Worm (Caenorhabditis elegans) whole organism, L4/young adult: ENCODE data around the gene sap-49.

Experiments
- W03F9.2 ChIP-seq: fragments of 150-350 bp; optimal IDR thresholded peaks from 2 replicates; lab custom pipeline; 2014; ENCODE audit warnings: missing biosample characterization, missing genetic modification characterization
- dao-5 ChIP-seq: sonication (generic microtip); optimal IDR thresholded peaks from 2 replicates; lab custom pipeline; 2016; ENCODE audit warnings: missing genotype, missing genetic modification characterization, moderate library complexity, missing compliant biosample characterization
- him-1 ChIP-seq: sonication (generic microtip); optimal IDR thresholded peaks from 2 replicates; lab custom pipeline; 2016; ENCODE audit warnings: missing genotype, missing genetic modification reagents, missing genetic modification characterization, missing compliant biosample characterization

sap-49 gene

DNA sequence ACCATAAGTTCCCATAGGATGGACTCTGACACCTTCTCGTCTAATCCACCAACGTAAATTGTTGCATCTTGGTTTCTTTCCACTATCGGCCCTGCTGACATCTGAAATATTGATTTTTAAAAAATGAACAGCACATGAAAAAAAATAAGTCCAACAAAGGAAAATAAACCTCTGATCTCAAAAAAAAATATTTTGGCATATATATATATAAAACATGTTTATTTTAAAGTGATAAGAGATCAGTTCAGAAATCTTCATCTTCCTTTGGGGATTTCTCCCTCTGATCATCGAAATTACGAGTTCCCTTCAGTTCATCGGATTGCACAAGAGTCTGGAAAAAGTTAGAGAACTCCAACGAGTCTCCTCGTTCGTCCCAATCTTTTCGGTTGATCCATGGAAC, at the start of gene sap-49:
Gene sap-49, minus strand, starts transcription at position 101 of the 400 bp plus-strand sequence.
- TF ChIP-seq him-1 (no peak), W03F9.2 (tag; lab: Kevin White, UChicago) (no peak), dao-5 (tag; lab: Kevin White, UChicago) (no peak)

DNA sequence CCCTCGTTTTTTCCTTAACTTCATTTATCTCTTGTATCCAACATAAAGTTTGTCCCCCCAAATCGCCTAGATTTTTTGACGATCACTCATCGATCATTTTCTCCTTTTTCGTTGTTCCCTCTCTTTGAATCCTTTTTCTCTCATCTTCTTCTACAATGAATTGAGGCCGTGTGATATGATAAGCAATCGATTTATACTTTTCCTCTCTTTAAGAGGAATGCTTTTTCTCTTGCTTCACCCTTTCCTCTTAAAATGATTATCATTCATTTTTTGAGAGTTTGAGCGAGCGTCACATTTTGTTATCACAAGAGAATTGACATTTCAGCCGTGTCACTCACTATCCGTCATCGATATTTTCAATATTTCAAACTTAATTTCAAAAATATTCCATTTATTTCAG, 42.5 kb upstream of the sap-49 start, which contains the start of gene K02C4.5:
Gene K02C4.5, plus strand, starts transcription at position 395 of the 400 bp plus-strand sequence.
- TF ChIP-seq dao-5 (tag; lab: Kevin White, UChicago), result no peak
- no peak for TF ChIP-seq him-1
- TF ChIP-seq W03F9.2 (tag; lab: Kevin White, UChicago), result no peak

DNA sequence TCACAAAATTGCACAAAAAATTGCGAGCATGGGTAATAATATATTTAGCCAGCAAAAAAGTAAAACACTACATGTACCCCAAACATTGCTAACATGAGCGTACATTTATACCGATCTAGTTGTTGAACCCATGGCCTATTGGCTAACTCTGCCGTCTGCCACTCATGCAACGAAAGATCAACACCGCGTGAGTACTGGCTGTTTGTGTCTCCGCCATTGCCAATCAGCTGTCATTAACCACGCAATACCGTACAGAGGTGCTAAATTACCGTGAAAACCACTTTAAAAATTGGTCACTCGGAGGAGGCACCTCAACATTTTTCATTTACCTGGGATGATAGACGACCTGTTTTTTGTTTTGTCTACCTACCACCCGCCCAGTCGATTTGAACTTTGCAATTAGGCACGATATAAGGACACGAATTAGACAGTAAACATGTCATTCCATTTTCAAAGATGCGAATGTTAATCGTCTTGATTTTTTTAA, 39.8 kb upstream of the sap-49 start, which contains the start of gene K02C4.2:
Gene K02C4.2, plus strand, starts transcription at position 437 of the 487 bp plus-strand sequence.
- TF ChIP-seq him-1 (peak; percentile 13), W03F9.2 (tag; lab: Kevin White, UChicago) (peak; percentile 46), dao-5 (tag; lab: Kevin White, UChicago) (peak; percentile 83)

DNA sequence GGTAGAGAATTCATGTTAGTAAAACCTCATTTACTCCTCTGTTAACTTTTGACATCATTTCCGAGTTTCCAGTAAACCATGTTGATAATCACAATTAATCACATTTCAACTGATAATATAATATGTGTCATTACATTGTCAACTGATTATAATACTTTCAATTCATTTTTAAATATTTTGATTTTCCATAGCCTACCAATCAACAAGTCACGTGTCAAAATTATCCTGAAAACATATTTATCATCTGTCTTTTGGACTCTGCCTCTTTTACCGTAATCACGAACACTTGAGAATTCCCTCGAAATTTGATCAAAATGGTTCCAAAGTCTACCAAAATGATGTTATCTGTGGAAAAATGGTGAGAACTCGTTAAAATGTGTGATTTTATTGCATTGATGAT, 38.5 kb upstream of the sap-49 start:
- TF ChIP-seq him-1 (no peak), dao-5 (tag; lab: Kevin White, UChicago) (no peak), W03F9.2 (tag; lab: Kevin White, UChicago) (no peak)

DNA sequence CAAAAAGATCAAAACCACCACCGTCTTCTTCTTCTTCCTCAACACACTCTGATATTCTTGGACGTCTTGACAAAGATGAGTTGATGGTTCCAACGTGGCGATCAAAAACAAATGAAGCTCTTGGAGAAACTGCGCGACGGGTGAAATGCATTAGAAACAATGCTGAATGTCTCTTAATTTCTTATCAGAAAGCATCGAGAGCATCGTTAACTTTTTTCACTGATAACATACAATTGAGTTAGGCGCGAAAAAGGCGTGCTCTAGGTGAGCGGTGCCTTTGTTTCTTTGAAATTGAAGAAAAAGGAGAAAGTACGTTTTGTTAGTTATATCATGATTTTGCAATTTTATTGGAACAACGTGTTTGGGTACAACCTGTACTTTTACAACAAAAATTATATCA, 37.7 kb upstream of the sap-49 start, which contains the start of gene gpcp-2:
Gene gpcp-2, minus strand, starts transcription at position 153 of the 400 bp plus-strand sequence.
- TF ChIP-seq dao-5 (tag; lab: Kevin White, UChicago) (no peak), W03F9.2 (tag; lab: Kevin White, UChicago) (no peak), him-1 (no peak)

DNA sequence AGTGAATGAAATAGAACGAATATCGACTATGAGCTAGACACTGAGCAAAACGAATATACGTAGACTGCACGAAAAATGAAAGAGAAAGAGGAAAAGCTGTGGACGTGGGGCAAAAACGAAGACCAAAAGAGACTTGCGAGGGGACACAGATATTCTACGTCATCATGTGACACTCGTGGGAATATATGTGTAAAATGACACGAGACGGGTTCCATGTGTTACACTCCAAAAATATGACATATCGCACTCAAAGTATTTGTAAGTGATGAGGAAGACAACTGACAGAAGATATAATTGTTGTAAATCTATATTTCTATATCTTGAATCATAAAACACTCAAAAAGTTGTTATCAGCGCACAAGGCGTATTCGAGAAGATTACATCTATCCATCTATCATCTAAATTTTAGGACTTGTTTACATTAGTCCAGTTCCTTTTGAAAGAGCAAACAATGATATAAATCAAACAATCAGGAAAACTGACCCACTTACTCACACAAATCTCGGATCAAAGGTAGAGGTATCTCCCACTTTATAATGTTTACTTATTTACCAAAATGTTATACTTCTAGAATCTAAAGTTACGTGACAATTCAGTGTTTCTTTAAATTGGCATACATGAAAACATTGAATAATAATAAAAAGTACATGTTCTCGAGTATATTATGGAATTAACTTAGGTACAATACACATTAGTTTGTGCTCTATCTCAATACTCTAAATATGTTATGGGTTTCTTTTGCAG, 36.4 kb upstream of the sap-49 start:
- peak; percentile 31 for TF ChIP-seq him-1
- no peak for TF ChIP-seq W03F9.2 (tag; lab: Kevin White, UChicago)

DNA sequence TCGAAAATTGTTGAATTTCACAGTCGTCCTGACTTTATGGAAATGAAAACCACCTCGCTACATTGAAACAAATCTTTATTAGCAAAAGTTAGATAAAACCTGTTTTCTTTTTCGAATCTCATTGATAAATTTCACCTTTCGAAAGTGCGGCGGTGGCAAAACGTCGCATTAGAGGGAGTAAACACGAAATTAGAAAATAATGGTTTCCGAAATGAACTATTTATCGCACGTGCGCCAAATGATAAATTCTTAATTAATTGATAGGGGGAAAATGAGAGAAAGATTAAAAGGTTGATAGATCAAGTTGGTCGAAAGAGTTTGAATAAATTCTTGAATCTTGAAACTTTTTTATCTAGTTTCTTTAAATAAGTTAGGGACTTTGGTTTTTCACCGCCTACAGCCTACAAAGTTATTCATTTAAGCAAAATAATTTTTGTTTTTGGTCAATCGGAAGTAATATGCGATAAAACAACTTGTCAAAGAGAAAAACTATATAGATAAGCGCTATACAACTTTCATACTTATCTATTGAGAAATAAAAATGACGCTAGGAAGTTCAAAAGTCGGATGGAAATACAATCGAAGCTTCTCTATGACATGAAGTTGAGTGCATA, 35.6 kb upstream of the sap-49 start:
- TF ChIP-seq him-1 (no peak), W03F9.2 (tag; lab: Kevin White, UChicago) (no peak), dao-5 (tag; lab: Kevin White, UChicago) (no peak)

DNA sequence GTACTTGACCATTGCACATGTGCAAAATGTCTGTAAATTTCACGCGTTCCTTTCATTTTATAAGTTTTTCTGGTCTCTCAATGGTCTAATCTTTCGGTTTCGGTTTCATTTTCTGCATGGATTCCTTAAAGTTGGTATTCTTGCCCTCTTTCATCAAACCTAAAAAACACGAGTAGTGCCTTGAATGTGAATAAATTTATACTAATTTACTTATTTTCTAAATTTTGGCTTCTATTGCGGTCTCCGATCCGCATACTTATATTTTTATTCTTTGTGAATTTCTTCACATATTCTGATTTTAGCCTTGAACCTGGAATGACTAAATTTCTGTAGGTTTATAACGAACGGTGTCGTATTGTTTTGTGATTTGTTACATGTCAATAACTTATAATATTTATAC, 30.4 kb upstream of the sap-49 start, which contains the start of gene pdha-1:
Gene pdha-1, plus strand, starts transcription at position 301 of the 400 bp plus-strand sequence.
- TF ChIP-seq W03F9.2 (tag; lab: Kevin White, UChicago) (no peak), dao-5 (tag; lab: Kevin White, UChicago) (no peak), him-1 (no peak)

DNA sequence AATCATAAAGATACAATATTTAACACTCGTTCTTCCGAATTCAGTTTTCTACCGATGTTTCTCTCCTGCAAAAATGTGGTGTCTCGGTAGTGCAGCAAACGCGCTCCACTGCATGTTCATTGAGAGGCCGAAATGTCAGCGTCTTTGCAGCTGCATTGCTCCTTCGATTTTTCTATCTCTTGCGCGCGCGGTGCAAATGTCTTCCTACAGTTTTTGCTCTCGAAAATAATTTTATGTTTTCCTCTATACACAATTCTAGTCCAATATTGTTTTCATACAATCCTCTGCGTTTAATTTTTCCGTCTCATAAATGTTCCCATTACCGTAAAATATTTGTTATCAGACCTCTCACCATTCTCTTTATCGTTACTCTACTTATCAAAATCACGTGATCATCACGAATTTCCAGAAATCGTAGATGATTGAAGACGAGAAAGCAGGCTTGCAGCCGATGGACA, 26.8 kb upstream of the sap-49 start, which contains the start of gene ufd-2:
Gene ufd-2, plus strand, starts transcription at position 408 of the 458 bp plus-strand sequence.
- TF ChIP-seq W03F9.2 (tag; lab: Kevin White, UChicago) (peak; percentile 66), him-1 (no peak)

DNA sequence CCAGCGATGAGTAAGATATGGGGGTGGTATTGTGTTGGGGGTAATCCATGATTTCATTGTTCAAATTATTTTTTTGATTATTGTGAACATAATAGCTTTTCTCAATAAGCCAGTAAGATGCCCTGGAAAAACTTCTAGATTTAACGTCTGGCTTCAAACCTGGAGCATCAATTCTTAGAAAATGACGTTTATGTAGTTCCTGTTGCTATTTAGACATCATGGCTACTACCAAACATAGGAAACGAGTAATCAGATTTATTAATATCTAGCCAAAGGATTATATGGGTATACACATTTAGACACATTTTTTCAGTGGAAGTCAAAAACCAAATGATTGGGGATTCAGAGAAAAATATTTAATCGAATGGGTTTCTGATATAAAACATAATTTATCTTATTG, 24.0 kb upstream of the sap-49 start:
- no peak for TF ChIP-seq dao-5 (tag; lab: Kevin White, UChicago)
- no peak for TF ChIP-seq W03F9.2 (tag; lab: Kevin White, UChicago)
- TF ChIP-seq him-1, result no peak

DNA sequence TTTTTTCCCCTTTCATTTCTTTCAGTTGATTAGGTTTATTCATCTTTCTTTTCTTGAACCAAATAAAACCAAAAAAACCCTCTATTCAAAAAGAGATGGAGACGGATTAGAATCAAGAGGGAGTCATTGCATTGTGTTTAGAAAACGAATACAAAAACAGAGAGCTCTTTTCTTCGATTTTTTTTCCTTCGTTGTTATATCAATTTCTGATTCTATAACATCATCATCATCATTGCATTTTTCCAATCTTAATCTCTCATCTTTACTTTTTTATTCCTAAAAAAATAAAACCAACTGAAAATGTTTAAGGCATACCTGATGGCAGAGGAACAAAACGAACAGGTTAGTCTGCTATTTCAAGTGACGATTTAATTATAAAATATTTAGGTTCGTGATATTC, 23.2 kb upstream of the sap-49 start, which contains the start of gene T05H10.8:
Gene T05H10.8, plus strand, starts transcription at position 301 of the 400 bp plus-strand sequence.
- TF ChIP-seq W03F9.2 (tag; lab: Kevin White, UChicago) (no peak), him-1 (no peak), dao-5 (tag; lab: Kevin White, UChicago) (no peak)

DNA sequence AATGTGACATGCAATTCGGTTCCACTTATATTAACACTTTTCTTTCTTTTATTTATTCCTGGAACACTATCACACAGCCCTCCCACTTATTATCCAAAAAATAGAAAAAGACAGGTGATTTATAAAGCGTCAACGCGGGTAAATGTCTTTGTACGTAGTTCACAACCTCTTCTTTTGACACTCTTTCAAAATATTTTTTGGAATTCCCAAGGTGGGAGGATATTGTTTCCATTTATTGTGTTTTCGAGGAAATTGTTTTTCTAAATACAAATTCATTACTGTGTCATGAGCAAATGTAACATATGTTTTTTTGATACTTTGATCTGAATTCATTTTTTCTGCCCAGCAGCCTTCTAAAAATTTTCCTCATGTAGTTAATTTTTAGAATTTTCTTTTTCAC, 22.3 kb upstream of the sap-49 start:
- TF ChIP-seq him-1 (no peak), dao-5 (tag; lab: Kevin White, UChicago) (no peak), W03F9.2 (tag; lab: Kevin White, UChicago) (no peak)

DNA sequence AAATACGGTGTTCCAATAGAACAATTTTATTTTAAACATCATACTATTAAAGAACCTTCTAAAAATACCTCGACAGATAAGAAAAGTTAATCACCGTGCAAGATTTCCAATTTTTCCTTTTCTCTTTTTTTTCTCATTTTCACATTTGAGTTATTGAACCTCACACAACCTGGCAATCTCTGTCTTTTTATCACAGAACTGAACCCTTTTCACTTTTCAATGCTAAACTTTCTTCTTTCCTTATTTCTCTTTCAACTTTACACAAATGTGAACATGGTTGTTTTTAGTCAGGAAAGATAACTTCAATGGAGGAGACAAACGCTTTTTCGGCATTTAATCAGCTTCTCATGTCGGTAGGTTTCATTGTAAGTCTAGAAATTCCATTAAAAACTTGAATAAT, 17.3 kb upstream of the sap-49 start, which contains the start of gene T05H10.4:
Gene T05H10.4, plus strand, starts transcription at position 301 of the 400 bp plus-strand sequence.
- TF ChIP-seq him-1 (no peak), dao-5 (tag; lab: Kevin White, UChicago) (no peak), W03F9.2 (tag; lab: Kevin White, UChicago) (no peak)

DNA sequence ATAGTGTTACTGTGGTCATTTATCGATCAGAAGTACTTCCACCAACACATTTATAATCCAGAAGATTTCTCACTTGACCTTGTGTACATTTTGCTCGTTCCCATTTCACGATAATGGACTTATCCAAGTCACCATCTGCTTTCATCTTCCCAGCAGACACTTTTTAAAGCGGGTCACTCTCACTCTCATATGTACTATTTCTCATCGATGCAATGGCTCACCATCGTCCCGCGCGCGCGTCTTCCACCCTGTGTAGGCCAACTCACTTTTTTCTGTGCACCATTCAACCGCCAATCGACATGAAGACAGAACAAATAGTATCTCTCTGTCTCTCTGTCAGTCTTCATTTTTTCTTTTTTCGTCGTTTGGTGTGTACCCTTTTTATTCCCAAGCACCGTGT, 16.6 kb upstream of the sap-49 start:
- TF ChIP-seq W03F9.2 (tag; lab: Kevin White, UChicago), result no peak
- TF ChIP-seq dao-5 (tag; lab: Kevin White, UChicago), result no peak
- TF ChIP-seq him-1, result no peak
